Fruit fly (Drosophila melanogaster) whole organism, embryonic: ENCODE measurements around the gene CG17145.

Source experiments
- Aef1 ChIP-seq: fragments of 200-800 bp; sonication (Bioruptor generic); IDR thresholded peaks from 3 replicates; pipeline ENCODE4 v1.3.6; 2022; ENCODE audit warnings: missing biosample characterization, missing genetic modification characterization
- Antp ChIP-seq: fragments of 200-800 bp; sonication (Bioruptor generic); optimal IDR thresholded peaks from 3 replicates; lab custom pipeline; 2016; ENCODE audit warnings: missing biosample characterization, missing genetic modification characterization
- Bgb ChIP-seq: fragments of 200-800 bp; sonication (Bioruptor generic); IDR thresholded peaks from 2 replicates; pipeline ENCODE4 v1.3.6; 2022; ENCODE audit warnings: missing biosample characterization, missing genetic modification characterization; ENCODE audit not compliant: partially characterized antibody
- C15 ChIP-seq: fragments of 200-800 bp; sonication (Bioruptor generic); IDR thresholded peaks from 3 replicates; pipeline ENCODE4 v1.3.6; 2022; ENCODE audit warnings: missing biosample characterization, missing genetic modification characterization
- CG10959 ChIP-seq: fragments of 200-800 bp; sonication (Bioruptor generic); IDR thresholded peaks from 2 replicates; pipeline ENCODE4 v1.3.6; 2022; ENCODE audit warnings: missing biosample characterization, missing genetic modification characterization
- CG11696 ChIP-seq: fragments of 200-800 bp; sonication (Bioruptor generic); IDR thresholded peaks from 2 replicates; pipeline ENCODE4 v1.3.6; 2022; ENCODE audit warnings: missing biosample characterization, missing genetic modification characterization
- CG14441 ChIP-seq: fragments of 200-800 bp; sonication (Bioruptor generic); IDR thresholded peaks from 2 replicates; pipeline ENCODE4 v1.3.6; 2022; ENCODE audit warnings: missing biosample characterization, missing genetic modification characterization
- CG14860 ChIP-seq: fragments of 200-800 bp; sonication (Bioruptor generic); IDR thresholded peaks from 3 replicates; pipeline ENCODE4 v1.3.6; 2022; ENCODE audit warnings: missing biosample characterization, missing genetic modification characterization; ENCODE audit not compliant: partially characterized antibody
- CG15073 ChIP-seq: fragments of 200-800 bp; sonication (Bioruptor generic); optimal IDR thresholded peaks from 2 replicates; lab custom pipeline; 2016; ENCODE audit warnings: missing biosample characterization, missing genetic modification characterization
- CG15269 ChIP-seq: fragments of 200-800 bp; sonication (Bioruptor generic); optimal IDR thresholded peaks from 2 replicates; lab custom pipeline; 2018; ENCODE audit warnings: missing biosample characterization, mild to moderate bottlenecking, missing genetic modification characterization, moderate library complexity
- CG17912 ChIP-seq: fragments of 200-800 bp; sonication (Bioruptor generic); optimal IDR thresholded peaks from 2 replicates; lab custom pipeline; 2018; ENCODE audit warnings: missing biosample characterization, mild to moderate bottlenecking, missing genetic modification characterization
- CG18011 ChIP-seq: fragments of 200-800 bp; sonication (Bioruptor generic); optimal IDR thresholded peaks from 2 replicates; lab custom pipeline; 2017; ENCODE audit warnings: missing biosample characterization, missing genetic modification characterization, mild to moderate bottlenecking, moderate library complexity, missing genotype
- CG2712 ChIP-seq: fragments of 200-800 bp; optimal IDR thresholded peaks from 3 replicates; lab custom pipeline; 2019; ENCODE audit warnings: missing biosample characterization, mild to moderate bottlenecking, missing genetic modification characterization, moderate library complexity
- CG30403 ChIP-seq: fragments of 200-800 bp; sonication (Bioruptor generic); optimal IDR thresholded peaks from 3 replicates; lab custom pipeline; 2016; ENCODE audit warnings: missing biosample characterization, missing genetic modification characterization
- CG3726 ChIP-seq: fragments of 200-800 bp; sonication (Bioruptor generic); IDR thresholded peaks from 3 replicates; pipeline ENCODE4, ENCODE4 v1.3.6; 2022; ENCODE audit warnings: missing biosample characterization, missing genetic modification characterization
- CG4360 ChIP-seq: fragments of 200-800 bp; sonication (Bioruptor generic); IDR thresholded peaks from 2 replicates; pipeline ENCODE4 v1.3.6; 2022; ENCODE audit warnings: missing biosample characterization, missing genetic modification characterization
- CG6175 ChIP-seq: fragments of 200-800 bp; sonication (Bioruptor generic); IDR thresholded peaks from 3 replicates; pipeline ENCODE4 v1.3.6; 2022; ENCODE audit warnings: missing biosample characterization, missing genetic modification characterization
- CG6654 ChIP-seq: fragments of 200-800 bp; sonication (Bioruptor generic); optimal IDR thresholded peaks from 2 replicates; lab custom pipeline; 2017; ENCODE audit warnings: missing biosample characterization, mild to moderate bottlenecking, missing genetic modification characterization
- CG7839 ChIP-seq: fragments of 200-800 bp; sonication (Bioruptor generic); optimal IDR thresholded peaks from 3 replicates; lab custom pipeline; 2018; ENCODE audit warnings: missing biosample characterization, mild to moderate bottlenecking, missing genetic modification characterization, moderate library complexity
- CG9797 ChIP-seq: fragments of 200-800 bp; sonication (Bioruptor generic); optimal IDR thresholded peaks from 3 replicates; lab custom pipeline; 2018; ENCODE audit warnings: missing biosample characterization, mild to moderate bottlenecking, missing genetic modification characterization
- CTCF ChIP-seq: fragments of 200-800 bp; sonication (Bioruptor generic); optimal IDR thresholded peaks from 2 replicates; lab custom pipeline; 2017; ENCODE audit warnings: missing biosample characterization, mild to moderate bottlenecking, missing genetic modification characterization, moderate library complexity
- E2f2 ChIP-seq: fragments of 200-800 bp; sonication (Bioruptor generic); IDR thresholded peaks from 2 replicates; pipeline ENCODE4 v1.3.6; 2022; ENCODE audit warnings: missing biosample characterization, missing genetic modification characterization
- Ets65A ChIP-seq: fragments of 200-800 bp; sonication (Bioruptor generic); peaks from one replicate; lab custom pipeline; 2016; ENCODE audit warnings: missing biosample characterization, missing genetic modification characterization
- Fer3 ChIP-seq: fragments of 200-800 bp; sonication (Bioruptor generic); optimal IDR thresholded peaks from 2 replicates; lab custom pipeline; 2018; ENCODE audit warnings: missing biosample characterization, mild to moderate bottlenecking, missing genetic modification characterization, moderate library complexity
- Kr ChIP-seq: fragments of 200-800 bp; sonication (Bioruptor generic); optimal IDR thresholded peaks from 2 replicates; lab custom pipeline; 2017; ENCODE audit warnings: missing biosample characterization, mild to moderate bottlenecking, missing genetic modification characterization
- Lhr ChIP-seq: fragments of 200-800 bp; sonication (Bioruptor generic); optimal IDR thresholded peaks from 3 replicates; lab custom pipeline; 2017; ENCODE audit warnings: mild to moderate bottlenecking, missing biosample characterization, missing genetic modification reagents, missing genetic modification characterization
- Max ChIP-seq: fragments of 200-800 bp; sonication (Bioruptor generic); optimal IDR thresholded peaks from 2 replicates; lab custom pipeline; 2016; ENCODE audit warnings: missing biosample characterization, mild to moderate bottlenecking, missing genetic modification characterization
- NC2α ChIP-seq: fragments of 200-800 bp; sonication (Bioruptor generic); optimal IDR thresholded peaks from 2 replicates; lab custom pipeline; 2016; ENCODE audit warnings: missing biosample characterization, missing genetic modification characterization
- Nf-YB ChIP-seq: fragments of 200-800 bp; sonication (Bioruptor generic); optimal IDR thresholded peaks from 3 replicates; lab custom pipeline; 2019; ENCODE audit warnings: missing biosample characterization, mild to moderate bottlenecking, missing genetic modification characterization, moderate library complexity
- NfI ChIP-seq: fragments of 200-800 bp; sonication (Bioruptor generic); optimal IDR thresholded peaks from 3 replicates; lab custom pipeline; 2018; ENCODE audit warnings: missing biosample characterization, mild to moderate bottlenecking, missing genetic modification characterization, moderate library complexity
- Pdp1 ChIP-seq, 2 experiments: fragments of 200-800 bp; sonication (Bioruptor generic); optimal IDR thresholded peaks; 3 replicates each; lab custom pipeline; 2016; ENCODE audit warnings: missing biosample characterization in 2 of 2, missing genetic modification characterization in 2 of 2, mild to moderate bottlenecking in 1 of 2, moderate library complexity in 1 of 2
- Sry-β ChIP-seq: fragments of 200-800 bp; sonication (Bioruptor generic); optimal IDR thresholded peaks from 2 replicates; lab custom pipeline; 2018; ENCODE audit warnings: missing biosample characterization, mild to moderate bottlenecking, missing genetic modification characterization, moderate library complexity
- Ssrp ChIP-seq: fragments of 200-800 bp; sonication (Bioruptor generic); optimal IDR thresholded peaks from 2 replicates; lab custom pipeline; 2018; ENCODE audit warnings: missing biosample characterization, mild to moderate bottlenecking, missing genetic modification characterization, moderate library complexity
- ash1 ChIP-seq: fragments of 200-800 bp; sonication (Bioruptor generic); optimal IDR thresholded peaks from 2 replicates; lab custom pipeline; 2018; ENCODE audit warnings: missing biosample characterization, mild to moderate bottlenecking, missing genetic modification characterization
- ato ChIP-seq: fragments of 200-800 bp; sonication (Bioruptor generic); IDR thresholded peaks from 2 replicates; pipeline ENCODE4 v1.3.6; 2022; ENCODE audit warnings: missing biosample characterization, missing genetic modification characterization; ENCODE audit not compliant: partially characterized antibody
- cad ChIP-seq: fragments of >200 bp; optimal IDR thresholded peaks from 2 replicates; lab custom pipeline; 2017; ENCODE audit warnings: missing biosample characterization, missing genetic modification characterization
- chinmo ChIP-seq: fragments of 200-800 bp; sonication (Bioruptor generic); IDR thresholded peaks from 4 replicates; pipeline ENCODE4 v1.3.6; 2022; ENCODE audit warnings: missing biosample characterization, missing genetic modification characterization; ENCODE audit not compliant: partially characterized antibody
- cwo ChIP-seq: fragments of 200-800 bp; sonication (Bioruptor generic); optimal IDR thresholded peaks from 3 replicates; lab custom pipeline; 2017; ENCODE audit warnings: missing biosample characterization, missing genetic modification characterization, mild to moderate bottlenecking, moderate library complexity, missing genetic modification reagents
- eve ChIP-seq, 2 experiments: fragments of >200 bp; optimal IDR thresholded peaks; 2 replicates each; lab custom pipeline; 2017; ENCODE audit warnings: missing biosample characterization in 2 of 2, missing genetic modification characterization in 2 of 2
- ewg ChIP-seq: fragments of 200-800 bp; sonication (Bioruptor generic); optimal IDR thresholded peaks from 3 replicates; lab custom pipeline; 2017; ENCODE audit warnings: mild to moderate bottlenecking, missing biosample characterization, missing genetic modification reagents, missing genetic modification characterization
- exex ChIP-seq: fragments of 200-800 bp; sonication (Bioruptor generic); optimal IDR thresholded peaks from 4 replicates; lab custom pipeline; 2018; ENCODE audit warnings: missing biosample characterization, mild to moderate bottlenecking, missing genetic modification characterization, moderate library complexity
- hkb ChIP-seq, 2 experiments: fragments of 200-800 bp in 1 of 2; fragments of >200 bp in 1 of 2; sonication (Bioruptor generic) in 1 of 2; IDR thresholded peaks in 1 of 2; optimal IDR thresholded peaks in 1 of 2; 2 replicates each; pipeline versions ENCODE4 v1.3.6 to Lab custom; 2017 to 2022; ENCODE audit warnings: missing biosample characterization in 1 of 2, missing genetic modification characterization in 1 of 2
- kay ChIP-seq: fragments of 200-800 bp; sonication (Bioruptor generic); optimal IDR thresholded peaks from 2 replicates; lab custom pipeline; 2016; ENCODE audit warnings: missing biosample characterization, missing genetic modification characterization
- seq ChIP-seq: fragments of 200-800 bp; sonication (Bioruptor generic); IDR thresholded peaks from 2 replicates; pipeline ENCODE4 v1.3.6; 2022; ENCODE audit warnings: missing biosample characterization, missing genetic modification characterization
- sr ChIP-seq: fragments of 200-800 bp; sonication (Bioruptor generic); IDR thresholded peaks from 3 replicates; pipeline ENCODE4 v1.3.6; 2022; ENCODE audit warnings: missing biosample characterization, missing genetic modification characterization
- stc ChIP-seq: fragments of 200-800 bp; sonication (Bioruptor generic); IDR thresholded peaks from 2 replicates; pipeline ENCODE4 v1.3.6; 2022; ENCODE audit warnings: missing biosample characterization, missing genetic modification characterization
- twi ChIP-seq: fragments of 200-800 bp; optimal IDR thresholded peaks from 2 replicates; lab custom pipeline; 2019; ENCODE audit warnings: missing biosample characterization, mild to moderate bottlenecking, missing genetic modification characterization, moderate library complexity
- vfl ChIP-seq: fragments of 200-800 bp; sonication (Bioruptor generic); optimal IDR thresholded peaks from 2 replicates; lab custom pipeline; 2016; ENCODE audit warnings: missing biosample characterization, missing genetic modification characterization
- yki ChIP-seq: fragments of >200 bp; optimal IDR thresholded peaks from 3 replicates; lab custom pipeline; 2018

The CG17145 gene

dm6 chr3L:20185886-20186285 lies 35.7 kb upstream of the CG17145 start (continued):
- TF ChIP-seq CG30403 (GFP tag; lab: Kevin White, UChicago): no peak
- TF ChIP-seq CG9797 (GFP tag; lab: Kevin White, UChicago): no peak
- no peak for TF ChIP-seq Fer3 (tag; lab: Kevin White, UChicago)
- no peak for TF ChIP-seq C15
- TF ChIP-seq Ssrp (tag; lab: Kevin White, UChicago): no peak
- TF ChIP-seq CG14860 (GFP tag; lab: Robert Waterston, UW): no peak
- no peak for TF ChIP-seq CG6654 (GFP tag; lab: Kevin White, UChicago)
- no peak for TF ChIP-seq CG11696 (GFP tag; lab: Robert Waterston, UW)
- TF ChIP-seq Aef1 (GFP tag; lab: Robert Waterston, UW): no peak
- no peak for TF ChIP-seq Antp (GFP tag; lab: Kevin White, UChicago)
- TF ChIP-seq Sry-β (GFP tag; lab: Kevin White, UChicago): no peak
- 0 out of 4 replicates have a peak, but pooled peaks have one; percentile 47 for TF ChIP-seq chinmo (GFP tag; lab: Robert Waterston, UW)
- TF ChIP-seq Kr (GFP tag; lab: Kevin White, UChicago): no peak
- TF ChIP-seq CG10959: no peak
- peak; percentile 6 for TF ChIP-seq exex (tag; lab: Kevin White, UChicago)
- TF ChIP-seq sr (GFP tag; lab: Robert Waterston, UW): 0 out of 3 replicates have a peak, but pooled peaks have one; percentile 27
- no peak for TF ChIP-seq ato (GFP tag; lab: Robert Waterston, UW)
- no peak for TF ChIP-seq CG14441 (GFP tag; lab: Robert Waterston, UW)
- TF ChIP-seq cad: no peak
- TF ChIP-seq Pdp1 (GFP tag; optimal IDR thresholded peaks at IDR 0.05; lab: Kevin White, UChicago): peak in 1 of 2 experiments; percentile 42
- no peak for TF ChIP-seq hkb (optimal IDR thresholded peaks at IDR 0.05; lab: Kevin White, UChicago)
- TF ChIP-seq hkb (GFP tag; IDR thresholded peaks at IDR 0.05; lab: Robert Waterston, UW): no peak
- TF ChIP-seq NfI (GFP tag; lab: Kevin White, UChicago): no peak
- no peak for TF ChIP-seq CG7839 (tag; lab: Kevin White, UChicago)
- no peak for TF ChIP-seq CG3726 (GFP tag; lab: Robert Waterston, UW)

- TF ChIP-seq Lhr (peak; percentile 1), Nf-YB (peak; percentile 6), CG17912 (peak; percentile 59), CG15073 (GFP tag; lab: Kevin White, UChicago) (no peak), CG18011 (GFP tag; lab: Kevin White, UChicago) (peak; percentile 99), seq (GFP tag; lab: Robert Waterston, UW) (no peak), twi (tag; lab: Kevin White, UChicago) (no peak), Kr (GFP tag; lab: Kevin White, UChicago) (no peak), CTCF (GFP tag; lab: Kevin White, UChicago) (peak; percentile 27), CG4360 (GFP tag; lab: Robert Waterston, UW) (peak; percentile 45; the same call in 1 of the 2 replicates), kay (peak; percentile 48), vfl (GFP tag; lab: Kevin White, UChicago) (no peak), CG6175 (no peak), CG15269 (tag; lab: Kevin White, UChicago) (peak; percentile 40), E2f2 (GFP tag; lab: Robert Waterston, UW) (peak; percentile 80), eve (GFP tag; optimal IDR thresholded peaks at IDR 0.05; lab: Kevin White, UChicago) (no peak), stc (GFP tag; lab: Robert Waterston, UW) (0 out of 2 replicates have a peak, but pooled peaks have one; percentile 28), NC2α (no peak), Bgb (0 out of 2 replicates have a peak, but pooled peaks have one; percentile 12), ash1 (no peak), yki (lab: Kevin White, UChicago) (peak; percentile 18), Ets65A (GFP tag; lab: Kevin White, UChicago) (peak; percentile 75), Max (GFP tag; lab: Kevin White, UChicago) (no peak), ewg (GFP tag; lab: Kevin White, UChicago) (peak; percentile 44), CG2712 (tag; lab: Kevin White, UChicago) (peak; percentile 42), cwo (GFP tag; lab: Kevin White, UChicago) (no peak)
Observed at dm6 chr3L:20186294-20187020, 35.2 kb upstream of the CG17145 start.
